Fruit fly (Drosophila melanogaster) whole organism: ENCODE results near the gene CG42245.

Source experiments
- CG8478 ChIP-seq: fragments of >200 bp; optimal IDR thresholded peaks from 2 replicates; lab custom pipeline; 2018; ENCODE audit warnings: inconsistent platforms
- Dll ChIP-seq: fragments of >200 bp; optimal IDR thresholded peaks from 2 replicates; lab custom pipeline; 2017
- EcR ChIP-seq, 2 experiments: fragments of >200 bp; optimal IDR thresholded peaks; 2 replicates each; lab custom pipeline; 2017; ENCODE audit warnings: missing biosample characterization in 2 of 2, missing genetic modification characterization in 2 of 2, missing genetic modification reagents in 2 of 2
- pan ChIP-seq: fragments of >200 bp; optimal IDR thresholded peaks from 2 replicates; lab custom pipeline; 2017
- psq ChIP-seq: fragments of >200 bp; optimal IDR thresholded peaks from 2 replicates; lab custom pipeline; 2017
- usp ChIP-seq: fragments of >200 bp; optimal IDR thresholded peaks from 2 replicates; lab custom pipeline; 2017; ENCODE audit warnings: missing biosample characterization, missing genetic modification characterization, mixed read lengths

DNA sequence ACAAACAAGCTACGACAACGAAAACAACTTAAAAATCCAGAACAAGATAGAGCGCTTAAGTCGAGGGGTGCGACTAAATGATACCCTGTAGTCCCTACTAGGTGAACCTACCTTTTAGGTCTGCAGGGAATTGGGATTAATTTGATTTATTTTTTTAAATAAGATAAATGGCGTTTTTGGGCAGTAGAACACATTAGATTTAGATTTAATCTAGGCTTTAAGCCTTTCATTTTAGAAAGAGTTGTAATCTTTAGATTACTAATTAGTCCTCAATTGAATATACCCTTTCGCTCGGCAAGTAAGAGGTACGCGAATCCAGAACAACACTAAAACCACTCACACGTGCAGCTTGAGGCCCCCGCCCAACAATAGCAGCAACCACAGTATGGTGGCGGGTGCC lies 17.3 kb upstream of the CG42245 start:
- no peak for TF ChIP-seq CG8478 (lab: Kevin White, UChicago)
- no peak for TF ChIP-seq psq (lab: Kevin White, UChicago)
- no peak for TF ChIP-seq pan (lab: Kevin White, UChicago)
- TF ChIP-seq EcR (GFP tag; optimal IDR thresholded peaks at IDR 0.05; lab: Kevin White, UChicago): no peak
- no peak for TF ChIP-seq usp (GFP tag; lab: Kevin White, UChicago)
- no peak for TF ChIP-seq Dll (lab: Kevin White, UChicago)
